Fruit fly (Drosophila melanogaster) whole organism, wandering third instar larva: ENCODE measurements around the gene dpr16.

ENCODE experiments used
- ey ChIP-seq: fragments of 200-800 bp; sonication (Bioruptor generic); optimal IDR thresholded peaks from 2 replicates; lab custom pipeline; 2016; ENCODE audit warnings: missing biosample characterization, missing genetic modification characterization
- fru ChIP-seq: fragments of 200-800 bp; sonication (Bioruptor generic); optimal IDR thresholded peaks from 3 replicates; lab custom pipeline; 2016; ENCODE audit warnings: missing biosample characterization, mild to moderate bottlenecking, missing genetic modification characterization
- h ChIP-seq: fragments of 200-800 bp; sonication (Bioruptor generic); optimal IDR thresholded peaks from 3 replicates; lab custom pipeline; 2016; ENCODE audit warnings: missing biosample characterization, mild to moderate bottlenecking, missing genetic modification characterization
- psq ChIP-seq: fragments of 200-800 bp; sonication (Bioruptor generic); optimal IDR thresholded peaks from 3 replicates; lab custom pipeline; 2017; ENCODE audit warnings: missing biosample characterization, mild to moderate bottlenecking, missing genetic modification characterization, moderate library complexity
- tai ChIP-seq: sonication (Bioruptor generic); optimal IDR thresholded peaks from 2 replicates; lab custom pipeline; 2016; ENCODE audit warnings: missing biosample characterization, missing genetic modification characterization
- usp ChIP-seq: fragments of >200 bp; optimal IDR thresholded peaks from 2 replicates; lab custom pipeline; 2017; ENCODE audit warnings: missing biosample characterization, missing genetic modification characterization

- TF ChIP-seq psq (GFP tag; lab: Kevin White, UChicago) (no peak), fru (GFP tag; lab: Kevin White, UChicago) (no peak), usp (GFP tag; lab: Kevin White, UChicago) (no peak), h (GFP tag; lab: Kevin White, UChicago) (peak; percentile 53), tai (GFP tag; lab: Kevin White, UChicago) (no peak), ey (GFP tag; lab: Kevin White, UChicago) (no peak)
Observed at dm6 chr3R:5108034-5108433, 42.7 kb upstream of the dpr16 start.
